Fruit fly (Drosophila melanogaster) whole organism, pupa: Measurements from ENCODE around the gene CG12115.
A peak's percentile ranks its signal among the peaks of the same experiment; 100 is the strongest.

Source experiments
- CG10348 ChIP-seq: fragments of 200-800 bp; sonication (Bioruptor generic); IDR thresholded peaks from 2 replicates; pipeline ENCODE4 v1.3.6; 2022; ENCODE audit warnings: missing biosample characterization, missing genetic modification characterization
- CG12605 ChIP-seq: fragments of 200-800 bp; sonication (Bioruptor generic); IDR thresholded peaks from 2 replicates; pipeline ENCODE4 v1.3.6; 2022; ENCODE audit warnings: missing biosample characterization, missing genetic modification characterization
- CG13204 ChIP-seq: fragments of 200-800 bp; sonication (Bioruptor generic); optimal IDR thresholded peaks from 2 replicates; lab custom pipeline; 2018; ENCODE audit warnings: missing biosample characterization, mild to moderate bottlenecking, missing genetic modification characterization, moderate library complexity
- CG14655 ChIP-seq: fragments of 200-800 bp; sonication (Bioruptor generic); optimal IDR thresholded peaks from 3 replicates; lab custom pipeline; 2017; ENCODE audit warnings: mild to moderate bottlenecking, missing biosample characterization, missing genetic modification reagents, missing genetic modification characterization
- CG15710 ChIP-seq: fragments of 200-800 bp; sonication (Bioruptor generic); optimal IDR thresholded peaks from 2 replicates; lab custom pipeline; 2018; ENCODE audit warnings: missing biosample characterization, mild to moderate bottlenecking, missing genetic modification characterization, moderate library complexity
- CG17806 ChIP-seq: fragments of 200-800 bp; sonication (Bioruptor generic); optimal IDR thresholded peaks from 2 replicates; lab custom pipeline; 2018; ENCODE audit warnings: missing biosample characterization, mild to moderate bottlenecking, missing genetic modification characterization, moderate library complexity
- CG32121 ChIP-seq: fragments of 200-800 bp; sonication (Bioruptor generic); IDR thresholded peaks from 2 replicates; pipeline ENCODE4 v1.3.6; 2022; ENCODE audit warnings: missing biosample characterization, missing genetic modification characterization
- CG34367 ChIP-seq: fragments of 200-800 bp; sonication (Bioruptor generic); optimal IDR thresholded peaks from 2 replicates; lab custom pipeline; 2018; ENCODE audit warnings: missing biosample characterization, mild to moderate bottlenecking, missing genetic modification characterization
- CG4496 ChIP-seq: fragments of 200-800 bp; sonication (Bioruptor generic); IDR thresholded peaks from 3 replicates; pipeline ENCODE4 v1.3.6; 2022; ENCODE audit warnings: missing biosample characterization, missing genetic modification characterization
- CG8159 ChIP-seq: fragments of 200-800 bp; sonication (Bioruptor generic); optimal IDR thresholded peaks from 3 replicates; lab custom pipeline; 2018; ENCODE audit warnings: missing biosample characterization, mild to moderate bottlenecking, missing genetic modification characterization, moderate library complexity
- CG8301 ChIP-seq: fragments of 200-800 bp; sonication (Bioruptor generic); optimal IDR thresholded peaks from 2 replicates; lab custom pipeline; 2018; ENCODE audit warnings: missing biosample characterization, mild to moderate bottlenecking, missing genetic modification characterization
- CG9948 ChIP-seq: fragments of 200-800 bp; sonication (Bioruptor generic); optimal IDR thresholded peaks from 2 replicates; lab custom pipeline; 2018; ENCODE audit warnings: missing biosample characterization, mild to moderate bottlenecking, missing genetic modification characterization, moderate library complexity
- D1 ChIP-seq: fragments of 200-800 bp; sonication (Bioruptor generic); optimal IDR thresholded peaks from 2 replicates; lab custom pipeline; 2018; ENCODE audit warnings: missing biosample characterization, mild to moderate bottlenecking, missing genetic modification characterization, moderate library complexity
- EcR ChIP-seq: fragments of 200-800 bp; sonication (Bioruptor generic); optimal IDR thresholded peaks from 3 replicates; lab custom pipeline; 2019; ENCODE audit warnings: missing biosample characterization, missing genetic modification characterization, mild to moderate bottlenecking, moderate library complexity, missing genetic modification reagents
- Ets98B ChIP-seq: fragments of 200-800 bp; sonication (Bioruptor generic); IDR thresholded peaks from 2 replicates; pipeline ENCODE4 v1.3.6; 2022; ENCODE audit warnings: missing biosample characterization, missing genetic modification characterization
- Pif1A ChIP-seq: fragments of 200-800 bp; sonication (Bioruptor generic); optimal IDR thresholded peaks from 3 replicates; lab custom pipeline; 2016; ENCODE audit warnings: missing biosample characterization, missing genetic modification characterization
- Pif1B ChIP-seq: fragments of 200-800 bp; sonication (Bioruptor generic); optimal IDR thresholded peaks from 3 replicates; lab custom pipeline; 2016; ENCODE audit warnings: missing biosample characterization, missing genetic modification characterization
- Snoo ChIP-seq: fragments of 200-800 bp; sonication (Bioruptor generic); optimal IDR thresholded peaks from 3 replicates; lab custom pipeline; 2017; ENCODE audit warnings: missing biosample characterization, mild to moderate bottlenecking, missing genetic modification characterization, inconsistent platforms
- fd96Ca ChIP-seq: fragments of 200-800 bp; sonication (Bioruptor generic); IDR thresholded peaks from 3 replicates; pipeline ENCODE4 v1.3.6; 2022; ENCODE audit warnings: missing biosample characterization, missing genetic modification characterization
- gl ChIP-seq: fragments of 200-800 bp; sonication (Bioruptor generic); optimal IDR thresholded peaks from 2 replicates; lab custom pipeline; 2018; ENCODE audit warnings: missing biosample characterization, mild to moderate bottlenecking, missing genetic modification characterization
- rn ChIP-seq: fragments of 200-800 bp; sonication (Bioruptor generic); IDR thresholded peaks from 2 replicates; pipeline ENCODE4 v1.3.6; 2022; ENCODE audit warnings: missing biosample characterization, missing genetic modification characterization

The CG12115 gene

dm6 chrX:9155134-9155533 is 35.3 kb downstream of the CG12115 start:
- no peak for TF ChIP-seq EcR
- peak; percentile 82 for TF ChIP-seq CG15710
- TF ChIP-seq CG14655, result peak; percentile 82
- TF ChIP-seq CG17806, result peak; percentile 79
- no peak for TF ChIP-seq rn (GFP tag; lab: Robert Waterston, UW)
- peak; percentile 23; the same call in 1 of the 2 replicates for TF ChIP-seq Ets98B (GFP tag; lab: Robert Waterston, UW)
- peak; percentile 31 for TF ChIP-seq Pif1B
- TF ChIP-seq D1 (tag; lab: Kevin White, UChicago), result peak; percentile 68
- TF ChIP-seq gl (tag; lab: Kevin White, UChicago), result peak; percentile 24
- peak; percentile 57 for TF ChIP-seq Snoo (tag; lab: Kevin White, UChicago)
- TF ChIP-seq CG8159 (tag; lab: Kevin White, UChicago), result peak; percentile 86
- no peak for TF ChIP-seq CG12605 (GFP tag; lab: Robert Waterston, UW)
- peak; percentile 48 for TF ChIP-seq CG34367 (tag; lab: Kevin White, UChicago)
- no peak for TF ChIP-seq CG13204 (GFP tag; lab: Kevin White, UChicago)
- TF ChIP-seq CG4496 (GFP tag; lab: Robert Waterston, UW), result peak; percentile 54; the same call in 2 of the 3 replicates
- TF ChIP-seq CG8301 (tag; lab: Kevin White, UChicago), result peak; percentile 80
- peak; percentile 78 for TF ChIP-seq CG9948
- no peak for TF ChIP-seq fd96Ca (GFP tag; lab: Robert Waterston, UW)
- peak; percentile 53; the same call in 1 of the 2 replicates for TF ChIP-seq CG32121
- peak; percentile 48 for TF ChIP-seq Pif1A (GFP tag; lab: Kevin White, UChicago)
- TF ChIP-seq CG10348, result no peak

- TF ChIP-seq CG34367 (tag; lab: Kevin White, UChicago), result peak; percentile 8
- no peak for TF ChIP-seq Pif1B
- TF ChIP-seq fd96Ca (GFP tag; lab: Robert Waterston, UW), result peak; percentile 70; the same call in 1 of the 3 replicates
- TF ChIP-seq Snoo (tag; lab: Kevin White, UChicago), result no peak
- peak; percentile 71 for TF ChIP-seq CG12605 (GFP tag; lab: Robert Waterston, UW)
- TF ChIP-seq rn (GFP tag; lab: Robert Waterston, UW), result no peak; the same call in 1 of the 2 replicates
- TF ChIP-seq CG13204 (GFP tag; lab: Kevin White, UChicago), result peak; percentile 33
- no peak for TF ChIP-seq gl (tag; lab: Kevin White, UChicago)
- TF ChIP-seq CG9948, result no peak
- peak; percentile 74 for TF ChIP-seq CG32121
- TF ChIP-seq CG8159 (tag; lab: Kevin White, UChicago), result peak; percentile 43
- peak; percentile 70 for TF ChIP-seq Ets98B (GFP tag; lab: Robert Waterston, UW)
- no peak for TF ChIP-seq CG10348
- TF ChIP-seq CG8301 (tag; lab: Kevin White, UChicago), result peak; percentile 9
- TF ChIP-seq EcR, result peak; percentile 8
- TF ChIP-seq CG4496 (GFP tag; lab: Robert Waterston, UW), result peak; percentile 69; the same call in 2 of the 3 replicates
These were observed 38.2 kb downstream of the CG12115 start for dm6 chrX:9152127-9152598.

dm6 chrX:9148989-9149522 is 41.3 kb downstream of the CG12115 start, which contains the start of the genes fh and Bap111:
TSS of gene fh (minus strand) at chrX:9149071.
TSS of gene Bap111 (plus strand) at chrX:9149309.
- TF ChIP-seq CG8159 (tag; lab: Kevin White, UChicago) (peak; percentile 7), CG10348 (no peak), CG9948 (no peak)

DNA sequence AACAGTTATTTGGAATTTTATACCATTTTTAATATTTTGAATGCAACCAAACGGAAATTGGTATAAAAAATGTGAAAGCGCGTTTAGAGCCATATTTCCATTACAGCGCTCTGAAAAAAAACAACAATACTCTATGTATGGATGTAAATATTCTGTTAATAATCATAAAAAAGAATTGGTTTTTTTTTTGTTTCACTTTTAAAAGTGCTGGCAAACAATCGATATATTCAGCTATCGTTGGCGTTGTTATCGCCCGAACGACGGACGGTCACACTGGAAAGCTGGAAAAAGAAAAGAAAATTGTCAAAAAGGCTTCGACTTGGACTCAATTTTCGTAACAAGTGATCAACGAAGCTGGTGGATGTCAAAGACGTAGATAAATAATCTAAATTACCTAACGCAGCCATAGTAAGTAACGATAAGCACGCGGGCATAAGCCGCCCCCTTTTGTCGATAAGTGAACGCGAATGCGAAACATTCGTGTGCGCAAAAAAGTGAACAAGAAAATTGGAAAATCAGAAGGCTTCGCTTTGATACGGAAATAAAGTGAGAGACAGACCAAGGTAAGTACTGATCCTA is 48.1 kb downstream of the CG12115 start, which contains the start of gene CG7065:
Gene CG7065, plus strand, starts transcription at position 270 of the 579 bp plus-strand sequence.
- TF ChIP-seq CG15710 (no peak), CG14655 (no peak), Snoo (tag; lab: Kevin White, UChicago) (no peak), Pif1A (GFP tag; lab: Kevin White, UChicago) (no peak), rn (GFP tag; lab: Robert Waterston, UW) (no peak), CG4496 (GFP tag; lab: Robert Waterston, UW) (no peak), CG13204 (GFP tag; lab: Kevin White, UChicago) (no peak), EcR (no peak)
- TF ChIP-seq, all 21 proteins: peak for 0

- TF ChIP-seq CG32121 (peak; percentile 72), Snoo (tag; lab: Kevin White, UChicago) (peak; percentile 54), Ets98B (GFP tag; lab: Robert Waterston, UW) (peak; percentile 88), CG8159 (tag; lab: Kevin White, UChicago) (peak; percentile 80), CG14655 (no peak), rn (GFP tag; lab: Robert Waterston, UW) (peak; percentile 70), CG17806 (peak; percentile 64), CG4496 (GFP tag; lab: Robert Waterston, UW) (peak; percentile 91), CG8301 (tag; lab: Kevin White, UChicago) (peak; percentile 68), Pif1B (no peak), CG13204 (GFP tag; lab: Kevin White, UChicago) (no peak), CG15710 (peak; percentile 82), fd96Ca (GFP tag; lab: Robert Waterston, UW) (peak; percentile 91), CG12605 (GFP tag; lab: Robert Waterston, UW) (peak; percentile 69), D1 (tag; lab: Kevin White, UChicago) (peak; percentile 36), CG10348 (no peak), gl (tag; lab: Kevin White, UChicago) (peak; percentile 62), CG9948 (peak; percentile 66), CG34367 (tag; lab: Kevin White, UChicago) (peak; percentile 70)
These were observed 49.2 kb downstream of the CG12115 start for dm6 chrX:9141219-9141618.
